Worm (Caenorhabditis elegans) whole organism, L3 larva: ENCODE data around the gene ivd-1.

Experiments
- R02D3.7 ChIP-seq: fragments of 150-350 bp; optimal IDR thresholded peaks from 2 replicates; lab custom pipeline; 2014; ENCODE audit warnings: missing biosample characterization, missing genetic modification characterization
- ama-1 ChIP-seq: fragments of 150-350 bp; optimal IDR thresholded peaks from 2 replicates; lab custom pipeline; 2018
- ceh-16 ChIP-seq: sonication (generic microtip); optimal IDR thresholded peaks from 2 replicates; lab custom pipeline; 2017; ENCODE audit warnings: missing biosample characterization, missing genetic modification characterization
- ceh-28 ChIP-seq: fragments of 150-350 bp; optimal IDR thresholded peaks from 2 replicates; lab custom pipeline; 2014; ENCODE audit warnings: missing biosample characterization, missing genetic modification reagents, missing genetic modification characterization
- ceh-82 ChIP-seq: fragments of 150-350 bp; optimal IDR thresholded peaks from 2 replicates; lab custom pipeline; 2014; ENCODE audit warnings: missing biosample characterization, missing genetic modification characterization
- ceh-9 ChIP-seq: sonication (generic microtip); optimal IDR thresholded peaks from 2 replicates; lab custom pipeline; 2018; ENCODE audit warnings: missing biosample characterization, missing genetic modification characterization
- daf-12 ChIP-seq: fragments of 150-350 bp; optimal IDR thresholded peaks from 2 replicates; lab custom pipeline; 2014; ENCODE audit warnings: missing biosample characterization, missing genetic modification reagents, missing genetic modification characterization
- egl-27 ChIP-seq: sonication (generic microtip); optimal IDR thresholded peaks from 4 replicates; lab custom pipeline; 2017; ENCODE audit warnings: missing biosample characterization, missing genetic modification reagents, missing genetic modification characterization
- egl-5 ChIP-seq: fragments of 150-350 bp; optimal IDR thresholded peaks from 2 replicates; lab custom pipeline; 2017; ENCODE audit warnings: missing biosample characterization, missing genetic modification reagents, missing genetic modification characterization, inconsistent platforms
- elt-1 ChIP-seq: fragments of 150-350 bp; optimal IDR thresholded peaks from 2 replicates; lab custom pipeline; 2014; ENCODE audit warnings: missing biosample characterization, missing genetic modification characterization
- elt-2 ChIP-seq: sonication (generic microtip); optimal IDR thresholded peaks from 2 replicates; lab custom pipeline; 2016; ENCODE audit warnings: missing genetic modification reagents, mild to moderate bottlenecking, missing genetic modification characterization, missing compliant biosample characterization
- elt-3 ChIP-seq, 3 experiments: fragments of 150-350 bp in 1 of 3; sonication (generic microtip) in 2 of 3; optimal IDR thresholded peaks; 2 replicates in 2 of 3; 4 replicates in 1 of 3; lab custom pipeline; 2014 to 2017; ENCODE audit warnings: missing biosample characterization in 3 of 3, missing genetic modification characterization in 3 of 3
- eor-1 ChIP-seq, 2 experiments: fragments of 150-350 bp; optimal IDR thresholded peaks; 2 replicates each; lab custom pipeline; 2014 to 2018; ENCODE audit warnings: missing biosample characterization in 2 of 2, missing genetic modification characterization in 2 of 2
- fkh-10 ChIP-seq: sonication (generic microtip); optimal IDR thresholded peaks from 2 replicates; lab custom pipeline; 2017; ENCODE audit warnings: missing biosample characterization, missing genetic modification reagents, missing genetic modification characterization
- fkh-2 ChIP-seq: fragments of 150-350 bp; optimal IDR thresholded peaks from 2 replicates; lab custom pipeline; 2014; ENCODE audit warnings: missing biosample characterization, missing genetic modification reagents, missing genetic modification characterization
- fos-1 ChIP-seq: fragments of 150-350 bp; optimal IDR thresholded peaks from 2 replicates; lab custom pipeline; 2014; ENCODE audit warnings: missing biosample characterization, missing genetic modification characterization
- jun-1 ChIP-seq: fragments of 150-350 bp; optimal IDR thresholded peaks from 2 replicates; lab custom pipeline; 2014; ENCODE audit warnings: missing biosample characterization, missing genetic modification reagents, missing genetic modification characterization
- lin-15B ChIP-seq: fragments of 150-350 bp; optimal IDR thresholded peaks from 2 replicates; lab custom pipeline; 2014; ENCODE audit warnings: missing biosample characterization, missing genetic modification characterization
- lin-39 ChIP-seq: fragments of 150-350 bp; optimal IDR thresholded peaks from 2 replicates; lab custom pipeline; 2018; ENCODE audit warnings: missing biosample characterization, missing genetic modification reagents, missing genetic modification characterization
- lsy-12 ChIP-seq: sonication (generic microtip); optimal IDR thresholded peaks from 2 replicates; lab custom pipeline; 2016; ENCODE audit warnings: mild to moderate bottlenecking, missing genetic modification characterization, missing compliant biosample characterization
- mdl-1 ChIP-seq: fragments of 150-350 bp; optimal IDR thresholded peaks from 2 replicates; lab custom pipeline; 2014; ENCODE audit warnings: missing biosample characterization, missing genetic modification characterization
- nfya-1 ChIP-seq: sonication (generic microtip); optimal IDR thresholded peaks from 2 replicates; lab custom pipeline; 2017; ENCODE audit warnings: missing genetic modification characterization, mild to moderate bottlenecking, missing compliant biosample characterization, antibody characterized with exemption, moderate library complexity; ENCODE audit not compliant: insufficient read depth
- nhr-11 ChIP-seq: fragments of 150-350 bp; optimal IDR thresholded peaks from 2 replicates; lab custom pipeline; 2014; ENCODE audit warnings: missing biosample characterization, missing genetic modification characterization
- nhr-23 ChIP-seq: fragments of 150-350 bp; optimal IDR thresholded peaks from 2 replicates; lab custom pipeline; 2014; ENCODE audit warnings: missing biosample characterization, missing genetic modification reagents, missing genetic modification characterization
- nhr-25 ChIP-seq: sonication (generic microtip); optimal IDR thresholded peaks from 2 replicates; lab custom pipeline; 2017; ENCODE audit warnings: missing biosample characterization, missing genetic modification characterization
- nhr-28 ChIP-seq: fragments of 150-350 bp; optimal IDR thresholded peaks from 2 replicates; lab custom pipeline; 2014; ENCODE audit warnings: missing biosample characterization, missing genetic modification characterization
- nhr-76 ChIP-seq: fragments of 150-350 bp; sonication (generic microtip); optimal IDR thresholded peaks from 5 replicates; lab custom pipeline; 2014; ENCODE audit warnings: missing biosample characterization, missing genetic modification characterization
- pha-4 ChIP-seq: fragments of 150-350 bp; optimal IDR thresholded peaks from 2 replicates; lab custom pipeline; 2014; ENCODE audit warnings: missing biosample characterization, missing genetic modification reagents, missing genetic modification characterization
- pqm-1 ChIP-seq: fragments of 150-350 bp; optimal IDR thresholded peaks from 2 replicates; lab custom pipeline; 2017; ENCODE audit warnings: missing biosample characterization, missing genetic modification characterization, inconsistent platforms
- skn-1 ChIP-seq: fragments of 150-350 bp; optimal IDR thresholded peaks from 2 replicates; lab custom pipeline; 2014; ENCODE audit warnings: missing biosample characterization, missing genetic modification characterization
- snpc-4 ChIP-seq: fragments of 150-350 bp; optimal IDR thresholded peaks from 2 replicates; lab custom pipeline; 2014; ENCODE audit warnings: missing biosample characterization, missing genetic modification characterization
- unc-39 ChIP-seq: sonication (generic microtip); optimal IDR thresholded peaks from 4 replicates; lab custom pipeline; 2017; ENCODE audit warnings: missing biosample characterization, missing genetic modification characterization
- zag-1 ChIP-seq: fragments of 150-350 bp; optimal IDR thresholded peaks from 2 replicates; lab custom pipeline; 2014; ENCODE audit warnings: missing biosample characterization, missing genetic modification characterization
- ztf-4 ChIP-seq: fragments of 150-350 bp; optimal IDR thresholded peaks from 2 replicates; lab custom pipeline; 2014; ENCODE audit warnings: missing biosample characterization, missing genetic modification characterization

The ivd-1 gene

ce11 chrIV:5088814-5089322 is at the start of gene ivd-1:
TSS of gene ivd-1 (minus strand) at chrIV:5088864.
- TF ChIP-seq fkh-10 (GFP tag; lab: Kevin White, UChicago) (no peak), mdl-1 (tag; lab: Kevin White, UChicago) (peak; percentile 8), ceh-9 (tag; lab: Kevin White, UChicago) (no peak), nfya-1 (no peak), nhr-11 (tag; lab: Kevin White, UChicago) (no peak), skn-1 (tag; lab: Kevin White, UChicago) (no peak), nhr-23 (no peak), zag-1 (tag; lab: Kevin White, UChicago) (no peak), lin-15B (tag; lab: Kevin White, UChicago) (no peak), fkh-2 (no peak), ztf-4 (tag; lab: Kevin White, UChicago) (no peak), pha-4 (tag; lab: Kevin White, UChicago) (peak; percentile 75), elt-2 (peak; percentile 75), nhr-76 (tag; lab: Kevin White, UChicago) (no peak), egl-5 (tag; lab: Kevin White, UChicago) (no peak), jun-1 (tag; lab: Kevin White, UChicago) (no peak), ceh-82 (tag; lab: Kevin White, UChicago) (no peak), ceh-16 (tag; lab: Kevin White, UChicago) (no peak)

ce11 chrIV:5137809-5138208 is 49.1 kb upstream of the ivd-1 start:
- TF ChIP-seq egl-5 (tag; lab: Kevin White, UChicago) = no peak
- no peak for TF ChIP-seq snpc-4 (tag; lab: Kevin White, UChicago)
- peak; percentile 43 for TF ChIP-seq lin-39
- peak; percentile 43 for TF ChIP-seq nfya-1
- TF ChIP-seq ama-1 (lab: Kevin White, UChicago) = peak; percentile 13
- TF ChIP-seq fkh-10 (GFP tag; lab: Kevin White, UChicago) = peak; percentile 90

- TF ChIP-seq R02D3.7 (tag; lab: Kevin White, UChicago) = no peak
- no peak for TF ChIP-seq egl-27 (tag; lab: Kevin White, UChicago)
- no peak for TF ChIP-seq elt-1 (tag; lab: Kevin White, UChicago)
- no peak for TF ChIP-seq eor-1 (tag; optimal IDR thresholded peaks at IDR 0.05; lab: Kevin White, UChicago)
- no peak for TF ChIP-seq lin-39
- no peak for TF ChIP-seq nhr-28 (tag; lab: Kevin White, UChicago)
- no peak for TF ChIP-seq fkh-2
- no peak for TF ChIP-seq ceh-82 (tag; lab: Kevin White, UChicago)
- no peak for TF ChIP-seq egl-5 (tag; lab: Kevin White, UChicago)
- no peak for TF ChIP-seq daf-12 (tag; lab: Kevin White, UChicago)
- TF ChIP-seq ztf-4 (tag; lab: Kevin White, UChicago) = no peak
- TF ChIP-seq nhr-23 = peak; percentile 63
- TF ChIP-seq nhr-25 = peak; percentile 41
- TF ChIP-seq pha-4 (tag; lab: Kevin White, UChicago) = no peak
- no peak for TF ChIP-seq zag-1 (tag; lab: Kevin White, UChicago)
- TF ChIP-seq skn-1 (tag; lab: Kevin White, UChicago) = no peak
Observed at ce11 chrIV:5136523-5136922, 47.9 kb upstream of the ivd-1 start.

ce11 chrIV:5134798-5135197 is 46.1 kb upstream of the ivd-1 start:
- peak; percentile 25 for TF ChIP-seq nhr-23
- TF ChIP-seq nhr-25 = peak; percentile 59
- no peak for TF ChIP-seq fos-1
- TF ChIP-seq jun-1 (tag; lab: Kevin White, UChicago) = no peak
- TF ChIP-seq ama-1 (lab: Kevin White, UChicago) = peak; percentile 5

ce11 chrIV:5133791-5134370 is 45.2 kb upstream of the ivd-1 start:
- peak; percentile 69 for TF ChIP-seq nhr-23
- TF ChIP-seq elt-3 (tag; optimal IDR thresholded peaks at IDR 0.05; lab: Kevin White, UChicago) = peak in 1 of 3 experiments; percentile 11
- peak; percentile 46 for TF ChIP-seq nfya-1
- peak; percentile 15 for TF ChIP-seq egl-5 (tag; lab: Kevin White, UChicago)
- TF ChIP-seq pqm-1 = peak; percentile 68
- TF ChIP-seq unc-39 (tag; lab: Kevin White, UChicago) = no peak
- TF ChIP-seq nhr-28 (tag; lab: Kevin White, UChicago) = no peak
- TF ChIP-seq lin-15B (tag; lab: Kevin White, UChicago) = no peak
- TF ChIP-seq lsy-12 (tag; lab: Kevin White, UChicago) = peak; percentile 1
- TF ChIP-seq elt-2 = peak; percentile 39
- TF ChIP-seq ceh-28 (tag; lab: Kevin White, UChicago) = peak; percentile 21
